Fruit fly (Drosophila melanogaster) whole organism, pupa: ENCODE data around the gene CG33170.

Source experiments
- CG10348 ChIP-seq: fragments of 200-800 bp; sonication (Bioruptor generic); IDR thresholded peaks from 2 replicates; pipeline ENCODE4 v1.3.6; 2022; ENCODE audit warnings: missing biosample characterization, missing genetic modification characterization
- CG12605 ChIP-seq: fragments of 200-800 bp; sonication (Bioruptor generic); IDR thresholded peaks from 2 replicates; pipeline ENCODE4 v1.3.6; 2022; ENCODE audit warnings: missing biosample characterization, missing genetic modification characterization
- CG14655 ChIP-seq: fragments of 200-800 bp; sonication (Bioruptor generic); optimal IDR thresholded peaks from 3 replicates; lab custom pipeline; 2017; ENCODE audit warnings: mild to moderate bottlenecking, missing biosample characterization, missing genetic modification reagents, missing genetic modification characterization
- CG34367 ChIP-seq: fragments of 200-800 bp; sonication (Bioruptor generic); optimal IDR thresholded peaks from 2 replicates; lab custom pipeline; 2018; ENCODE audit warnings: missing biosample characterization, mild to moderate bottlenecking, missing genetic modification characterization
- CG8301 ChIP-seq: fragments of 200-800 bp; sonication (Bioruptor generic); optimal IDR thresholded peaks from 2 replicates; lab custom pipeline; 2018; ENCODE audit warnings: missing biosample characterization, mild to moderate bottlenecking, missing genetic modification characterization
- CG9948 ChIP-seq: fragments of 200-800 bp; sonication (Bioruptor generic); optimal IDR thresholded peaks from 2 replicates; lab custom pipeline; 2018; ENCODE audit warnings: missing biosample characterization, mild to moderate bottlenecking, missing genetic modification characterization, moderate library complexity
- D1 ChIP-seq: fragments of 200-800 bp; sonication (Bioruptor generic); optimal IDR thresholded peaks from 2 replicates; lab custom pipeline; 2018; ENCODE audit warnings: missing biosample characterization, mild to moderate bottlenecking, missing genetic modification characterization, moderate library complexity
- EcR ChIP-seq: fragments of 200-800 bp; sonication (Bioruptor generic); optimal IDR thresholded peaks from 3 replicates; lab custom pipeline; 2019; ENCODE audit warnings: missing biosample characterization, missing genetic modification characterization, mild to moderate bottlenecking, moderate library complexity, missing genetic modification reagents
- Ets98B ChIP-seq: fragments of 200-800 bp; sonication (Bioruptor generic); IDR thresholded peaks from 2 replicates; pipeline ENCODE4 v1.3.6; 2022; ENCODE audit warnings: missing biosample characterization, missing genetic modification characterization
- Pif1B ChIP-seq: fragments of 200-800 bp; sonication (Bioruptor generic); optimal IDR thresholded peaks from 3 replicates; lab custom pipeline; 2016; ENCODE audit warnings: missing biosample characterization, missing genetic modification characterization
- Snoo ChIP-seq: fragments of 200-800 bp; sonication (Bioruptor generic); optimal IDR thresholded peaks from 3 replicates; lab custom pipeline; 2017; ENCODE audit warnings: missing biosample characterization, mild to moderate bottlenecking, missing genetic modification characterization, inconsistent platforms
- gl ChIP-seq: fragments of 200-800 bp; sonication (Bioruptor generic); optimal IDR thresholded peaks from 2 replicates; lab custom pipeline; 2018; ENCODE audit warnings: missing biosample characterization, mild to moderate bottlenecking, missing genetic modification characterization

- TF ChIP-seq EcR (GFP tag; lab: Kevin White, UChicago) (no peak), Pif1B (GFP tag; lab: Kevin White, UChicago) (no peak), CG10348 (GFP tag; lab: Robert Waterston, UW) (no peak), CG9948 (no peak), Ets98B (GFP tag; lab: Robert Waterston, UW) (no peak), CG34367 (tag; lab: Kevin White, UChicago) (no peak), CG12605 (GFP tag; lab: Robert Waterston, UW) (no peak), CG14655 (GFP tag; lab: Kevin White, UChicago) (no peak), D1 (no peak), CG8301 (no peak), gl (tag; lab: Kevin White, UChicago) (no peak), Snoo (no peak)
Measured at dm6 chr3L:22890024-22890423, 25.6 kb downstream of the CG33170 start.
